Fruit fly (Drosophila melanogaster) whole organism, embryonic: ENCODE data around the gene CG11158.

Source experiments
- Aef1 ChIP-seq: fragments of 200-800 bp; sonication (Bioruptor generic); IDR thresholded peaks from 3 replicates; pipeline ENCODE4 v1.3.6; 2022; ENCODE audit warnings: missing biosample characterization, missing genetic modification characterization
- B-H1 ChIP-seq: fragments of 200-800 bp; sonication (Bioruptor generic); IDR thresholded peaks from 3 replicates; pipeline ENCODE4 v1.3.6; 2022; ENCODE audit warnings: missing biosample characterization, missing genetic modification characterization
- Bteb2 ChIP-seq: fragments of 200-800 bp; sonication (Bioruptor generic); optimal IDR thresholded peaks from 2 replicates; lab custom pipeline; 2016; ENCODE audit warnings: missing biosample characterization, missing genetic modification characterization
- CG10267 ChIP-seq: fragments of 200-800 bp; sonication (Bioruptor generic); optimal IDR thresholded peaks from 2 replicates; lab custom pipeline; 2018; ENCODE audit warnings: missing biosample characterization, mild to moderate bottlenecking, missing genetic modification characterization, moderate library complexity
- CG10274 ChIP-seq: fragments of 200-800 bp; sonication (Bioruptor generic); optimal IDR thresholded peaks from 3 replicates; lab custom pipeline; 2017; ENCODE audit warnings: missing biosample characterization, mild to moderate bottlenecking, missing genetic modification characterization
- CG11504 ChIP-seq: fragments of 200-800 bp; sonication (Bioruptor generic); optimal IDR thresholded peaks from 3 replicates; lab custom pipeline; 2019; ENCODE audit warnings: missing biosample characterization, mild to moderate bottlenecking, missing genetic modification characterization, moderate library complexity
- CG11723 ChIP-seq: fragments of 200-800 bp; sonication (Bioruptor generic); optimal IDR thresholded peaks from 2 replicates; lab custom pipeline; 2017; ENCODE audit warnings: missing biosample characterization, mild to moderate bottlenecking, missing genetic modification characterization
- CG12659 ChIP-seq: fragments of 200-800 bp; sonication (Bioruptor generic); optimal IDR thresholded peaks from 3 replicates; lab custom pipeline; 2017; ENCODE audit warnings: mild to moderate bottlenecking, missing biosample characterization, missing genetic modification reagents, missing genetic modification characterization
- CG13287 ChIP-seq: fragments of 200-800 bp; sonication (Bioruptor generic); IDR thresholded peaks from 2 replicates; pipeline ENCODE4 v1.3.6; 2022; ENCODE audit warnings: missing biosample characterization, missing genetic modification characterization; ENCODE audit not compliant: partially characterized antibody
- CG13894 ChIP-seq: fragments of 200-800 bp; sonication (Bioruptor generic); optimal IDR thresholded peaks from 3 replicates; lab custom pipeline; 2018; ENCODE audit warnings: missing biosample characterization, mild to moderate bottlenecking, missing genetic modification characterization, moderate library complexity
- CG14710 ChIP-seq: fragments of 200-800 bp; sonication (Bioruptor generic); optimal IDR thresholded peaks from 3 replicates; lab custom pipeline; 2019; ENCODE audit warnings: missing biosample characterization, mild to moderate bottlenecking, missing genetic modification characterization, moderate library complexity
- CG17186 ChIP-seq: fragments of 200-800 bp; sonication (Bioruptor generic); optimal IDR thresholded peaks from 3 replicates; lab custom pipeline; 2017; ENCODE audit warnings: missing biosample characterization, missing genetic modification reagents, missing genetic modification characterization
- CG17359 ChIP-seq: fragments of 200-800 bp; sonication (Bioruptor generic); optimal IDR thresholded peaks from 3 replicates; lab custom pipeline; 2018; ENCODE audit warnings: missing biosample characterization, mild to moderate bottlenecking, missing genetic modification characterization, moderate library complexity
- CG18476 ChIP-seq: fragments of 200-800 bp; sonication (Bioruptor generic); optimal IDR thresholded peaks from 2 replicates; lab custom pipeline; 2016; ENCODE audit warnings: missing biosample characterization, mild to moderate bottlenecking, missing genetic modification characterization
- CG32532 ChIP-seq: fragments of 200-800 bp; sonication (Bioruptor generic); IDR thresholded peaks from 2 replicates; pipeline ENCODE4 v1.3.6; 2022; ENCODE audit warnings: missing biosample characterization, missing genetic modification characterization
- CG32767 ChIP-seq: fragments of 200-800 bp; sonication (Bioruptor generic); IDR thresholded peaks from 2 replicates; pipeline ENCODE4 v1.3.6; 2022; ENCODE audit warnings: missing biosample characterization, missing genetic modification characterization
- CG4424 ChIP-seq: fragments of 200-800 bp; sonication (Bioruptor generic); optimal IDR thresholded peaks from 3 replicates; lab custom pipeline; 2016; ENCODE audit warnings: missing biosample characterization, missing genetic modification characterization
- CG6813 ChIP-seq: fragments of 200-800 bp; sonication (Bioruptor generic); optimal IDR thresholded peaks from 2 replicates; lab custom pipeline; 2017; ENCODE audit warnings: missing biosample characterization, missing genetic modification characterization, mild to moderate bottlenecking, moderate library complexity, missing genetic modification reagents
- CG6854 ChIP-seq: fragments of 200-800 bp; sonication (Bioruptor generic); optimal IDR thresholded peaks from 3 replicates; lab custom pipeline; 2017; ENCODE audit warnings: missing biosample characterization, mild to moderate bottlenecking, missing genetic modification characterization
- CG7987 ChIP-seq: fragments of 200-800 bp; sonication (Bioruptor generic); optimal IDR thresholded peaks from 2 replicates; lab custom pipeline; 2018; ENCODE audit warnings: missing biosample characterization, mild to moderate bottlenecking, missing genetic modification characterization, moderate library complexity
- CG8089 ChIP-seq: fragments of 200-800 bp; sonication (Bioruptor generic); optimal IDR thresholded peaks from 3 replicates; lab custom pipeline; 2016; ENCODE audit warnings: missing biosample characterization, missing genetic modification characterization
- CG9727 ChIP-seq: fragments of 200-800 bp; sonication (Bioruptor generic); optimal IDR thresholded peaks from 3 replicates; lab custom pipeline; 2017; ENCODE audit warnings: missing biosample characterization, mild to moderate bottlenecking, missing genetic modification characterization
- Dad ChIP-seq: fragments of 200-800 bp; sonication (Bioruptor generic); optimal IDR thresholded peaks from 3 replicates; lab custom pipeline; 2016; ENCODE audit warnings: missing biosample characterization, missing genetic modification characterization
- Dip2 ChIP-seq: fragments of 200-800 bp; sonication (Bioruptor generic); IDR thresholded peaks from 2 replicates; pipeline ENCODE4 v1.3.6; 2022; ENCODE audit warnings: missing biosample characterization, missing genetic modification characterization
- Drgx ChIP-seq: fragments of 200-800 bp; sonication (Bioruptor generic); IDR thresholded peaks from 2 replicates; pipeline ENCODE4 v1.3.6; 2022; ENCODE audit warnings: missing biosample characterization, missing genetic modification characterization
- Gug ChIP-seq: fragments of 200-800 bp; sonication (Bioruptor generic); IDR thresholded peaks from 4 replicates; pipeline ENCODE4 v1.3.6; 2022; ENCODE audit warnings: missing biosample characterization, missing genetic modification characterization
- H2.0 ChIP-seq: fragments of 200-800 bp; sonication (Bioruptor generic); IDR thresholded peaks from 2 replicates; pipeline ENCODE4 v1.3.6; 2022; ENCODE audit warnings: missing biosample characterization, missing genetic modification characterization
- MESR4 ChIP-seq: fragments of 200-800 bp; sonication (Bioruptor generic); optimal IDR thresholded peaks from 2 replicates; lab custom pipeline; 2018; ENCODE audit warnings: missing biosample characterization, mild to moderate bottlenecking, missing genetic modification characterization, moderate library complexity
- Mrtf ChIP-seq: fragments of 200-800 bp; sonication (Bioruptor generic); IDR thresholded peaks from 3 replicates; pipeline ENCODE4 v1.3.6; 2022; ENCODE audit warnings: missing biosample characterization, missing genetic modification characterization
- NFAT ChIP-seq: fragments of 200-800 bp; sonication (Bioruptor generic); IDR thresholded peaks from 2 replicates; pipeline ENCODE4 v1.3.6; 2022; ENCODE audit warnings: missing biosample characterization, missing genetic modification characterization
- Nf-YA ChIP-seq: fragments of 200-800 bp; sonication (Bioruptor generic); IDR thresholded peaks from 2 replicates; pipeline ENCODE4 v1.3.6; 2022; ENCODE audit warnings: missing biosample characterization, missing genetic modification characterization
- Oli ChIP-seq: fragments of 200-800 bp; sonication (Bioruptor generic); optimal IDR thresholded peaks from 2 replicates; lab custom pipeline; 2018; ENCODE audit warnings: missing biosample characterization, mild to moderate bottlenecking, missing genetic modification characterization, moderate library complexity
- Sry-δ ChIP-seq: fragments of 200-800 bp; sonication (Bioruptor generic); optimal IDR thresholded peaks from 2 replicates; lab custom pipeline; 2016; ENCODE audit warnings: missing biosample characterization, missing genetic modification characterization
- Usf ChIP-seq: fragments of 200-800 bp; sonication (Bioruptor generic); optimal IDR thresholded peaks from 2 replicates; lab custom pipeline; 2017; ENCODE audit warnings: missing genotype, missing biosample characterization, missing genetic modification characterization
- ash1 ChIP-seq: fragments of 200-800 bp; sonication (Bioruptor generic); optimal IDR thresholded peaks from 2 replicates; lab custom pipeline; 2018; ENCODE audit warnings: missing biosample characterization, mild to moderate bottlenecking, missing genetic modification characterization
- btn ChIP-seq: fragments of 200-800 bp; sonication (Bioruptor generic); optimal IDR thresholded peaks from 2 replicates; lab custom pipeline; 2016; ENCODE audit warnings: missing biosample characterization, missing genetic modification characterization
- cad ChIP-seq: fragments of >200 bp; optimal IDR thresholded peaks from 2 replicates; lab custom pipeline; 2017; ENCODE audit warnings: missing biosample characterization, missing genetic modification characterization
- cwo ChIP-seq: fragments of 200-800 bp; sonication (Bioruptor generic); optimal IDR thresholded peaks from 3 replicates; lab custom pipeline; 2017; ENCODE audit warnings: missing biosample characterization, missing genetic modification characterization, mild to moderate bottlenecking, moderate library complexity, missing genetic modification reagents
- gt ChIP-seq: fragments of 200-800 bp; sonication (Bioruptor generic); IDR thresholded peaks from 2 replicates; pipeline ENCODE4 v1.3.6; 2022; ENCODE audit warnings: missing biosample characterization, missing genetic modification characterization
- hb ChIP-seq: fragments of 200-800 bp; sonication (Bioruptor generic); IDR thresholded peaks from 3 replicates; pipeline ENCODE4 v1.3.6; 2022; ENCODE audit warnings: missing biosample characterization, missing genetic modification characterization; ENCODE audit not compliant: partially characterized antibody
- ken ChIP-seq: fragments of 200-800 bp; sonication (Bioruptor generic); IDR thresholded peaks from 3 replicates; pipeline ENCODE4 v1.3.6; 2022; ENCODE audit warnings: missing biosample characterization, missing genetic modification characterization
- knrl ChIP-seq: fragments of 200-800 bp; sonication (Bioruptor generic); IDR thresholded peaks from 3 replicates; pipeline ENCODE4 v1.3.6; 2022; ENCODE audit warnings: missing biosample characterization, missing genetic modification characterization; ENCODE audit not compliant: partially characterized antibody
- nerfin-2 ChIP-seq: fragments of 200-800 bp; sonication (Bioruptor generic); IDR thresholded peaks from 2 replicates; pipeline ENCODE4 v1.3.6; 2022; ENCODE audit warnings: missing biosample characterization, missing genetic modification characterization; ENCODE audit not compliant: partially characterized antibody
- otp ChIP-seq: fragments of 200-800 bp; sonication (Bioruptor generic); IDR thresholded peaks from 3 replicates; pipeline ENCODE4, ENCODE4 v1.3.6; 2022; ENCODE audit warnings: missing biosample characterization, missing genetic modification characterization
- phol ChIP-seq: fragments of 200-800 bp; sonication (Bioruptor generic); optimal IDR thresholded peaks from 3 replicates; lab custom pipeline; 2018; ENCODE audit warnings: missing biosample characterization, mild to moderate bottlenecking, missing genetic modification characterization, moderate library complexity
- sc ChIP-seq, 3 experiments: fragments of >200 bp in 2 of 3; fragments of 200-800 bp in 1 of 3; sonication (Bioruptor generic) in 1 of 3; optimal IDR thresholded peaks; 2 replicates in 2 of 3; 3 replicates in 1 of 3; lab custom pipeline; 2017; ENCODE audit warnings: mild to moderate bottlenecking in 1 of 3, missing biosample characterization in 1 of 3, missing genetic modification characterization in 1 of 3, missing genetic modification reagents in 1 of 3
- sens-2 ChIP-seq: fragments of 200-800 bp; sonication (Bioruptor generic); IDR thresholded peaks from 2 replicates; pipeline ENCODE4 v1.3.6; 2022; ENCODE audit warnings: missing biosample characterization, missing genetic modification characterization
- tin ChIP-seq: fragments of 200-800 bp; sonication (Bioruptor generic); optimal IDR thresholded peaks from 3 replicates; lab custom pipeline; 2016; ENCODE audit warnings: missing biosample characterization, missing genetic modification characterization
- tna ChIP-seq: fragments of 200-800 bp; sonication (Bioruptor generic); IDR thresholded peaks from 2 replicates; pipeline ENCODE4 v1.3.6; 2022; ENCODE audit warnings: missing biosample characterization, missing genetic modification characterization; ENCODE audit not compliant: partially characterized antibody

The CG11158 gene

DNA sequence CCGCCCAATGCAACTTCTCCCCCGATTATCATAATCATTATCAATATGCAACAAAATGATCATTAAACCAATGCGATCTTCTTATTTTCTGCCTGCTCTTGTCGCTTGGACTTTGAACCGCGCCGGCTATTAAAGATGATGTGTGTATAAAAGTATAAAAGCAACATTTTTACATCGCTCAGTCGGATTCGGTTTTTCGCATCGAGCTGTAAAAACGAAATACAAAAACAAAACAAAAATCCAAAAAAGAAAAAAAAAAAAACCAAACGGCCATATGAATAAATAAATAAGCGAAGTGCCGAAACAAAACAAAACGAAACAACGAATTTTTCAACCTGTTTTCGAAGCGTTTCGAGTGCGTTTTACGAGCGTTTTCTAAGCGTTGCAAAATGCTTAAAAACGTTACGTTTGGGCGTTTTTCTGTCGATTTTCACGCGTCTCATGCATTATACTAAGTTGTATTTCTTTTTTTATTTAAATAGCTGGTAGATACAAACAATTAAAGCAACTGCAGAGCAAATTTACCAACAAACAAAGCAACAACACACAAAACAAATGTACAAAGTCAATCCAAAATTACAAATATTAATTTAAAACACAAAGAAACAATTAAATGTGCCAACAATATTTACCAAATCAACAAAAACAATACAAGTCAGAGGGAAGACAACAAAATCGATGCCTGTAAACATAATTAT is 37.9 kb upstream of the CG11158 start (continued):
- TF ChIP-seq H2.0 (GFP tag; lab: Robert Waterston, UW) (no peak), hb (no peak), Nf-YA (GFP tag; lab: Robert Waterston, UW) (no peak), B-H1 (GFP tag; lab: Robert Waterston, UW) (no peak), CG13287 (no peak), Gug (GFP tag; lab: Robert Waterston, UW) (no peak), CG10267 (tag; lab: Kevin White, UChicago) (peak; percentile 12), tna (GFP tag; lab: Robert Waterston, UW) (no peak), CG11723 (no peak), knrl (GFP tag; lab: Robert Waterston, UW) (no peak), Dad (GFP tag; lab: Kevin White, UChicago) (no peak), CG11504 (tag; lab: Kevin White, UChicago) (peak; percentile 44), nerfin-2 (no peak), cwo (GFP tag; lab: Kevin White, UChicago) (no peak), CG10274 (no peak), MESR4 (GFP tag; lab: Kevin White, UChicago) (no peak), sens-2 (GFP tag; lab: Robert Waterston, UW) (no peak), Drgx (GFP tag; lab: Robert Waterston, UW) (no peak), Mrtf (GFP tag; lab: Robert Waterston, UW) (no peak), ash1 (no peak), CG8089 (GFP tag; lab: Kevin White, UChicago) (no peak), CG17186 (no peak), CG14710 (tag; lab: Kevin White, UChicago) (peak; percentile 43), sc (optimal IDR thresholded peaks at IDR 0.05; lab: Kevin White, UChicago) (no peak), sc (GFP tag; optimal IDR thresholded peaks at IDR 0.05; lab: Kevin White, UChicago) (peak; percentile 59), Oli (tag; lab: Kevin White, UChicago) (peak; percentile 24), otp (GFP tag; lab: Robert Waterston, UW) (no peak), Bteb2 (GFP tag; lab: Kevin White, UChicago) (no peak), ken (GFP tag; lab: Robert Waterston, UW) (no peak), phol (no peak), Aef1 (no peak), Dip2 (no peak), tin (GFP tag; lab: Kevin White, UChicago) (no peak), CG32532 (GFP tag; lab: Robert Waterston, UW) (no peak), CG12659 (GFP tag; lab: Kevin White, UChicago) (peak; percentile 16), CG32767 (GFP tag; lab: Robert Waterston, UW) (no peak), btn (no peak), CG6854 (peak; percentile 33), Sry-δ (GFP tag; lab: Kevin White, UChicago) (no peak), Usf (GFP tag; lab: Kevin White, UChicago) (no peak), CG13894 (tag; lab: Kevin White, UChicago) (no peak), gt (GFP tag; lab: Robert Waterston, UW) (no peak), CG18476 (GFP tag; lab: Kevin White, UChicago) (no peak), CG17359 (tag; lab: Kevin White, UChicago) (peak; percentile 63), CG4424 (no peak), CG9727 (GFP tag; lab: Kevin White, UChicago) (no peak), CG6813 (GFP tag; lab: Kevin White, UChicago) (peak; percentile 61), CG7987 (peak; percentile 22), cad (GFP tag; lab: Kevin White, UChicago) (no peak), NFAT (GFP tag; lab: Robert Waterston, UW) (no peak)
